Fruit fly (Drosophila melanogaster) whole organism, prepupa: Measurements from ENCODE around the gene Atg4b.

Experiments
- CG10669 ChIP-seq: fragments of 200-800 bp; sonication (Bioruptor generic); optimal IDR thresholded peaks from 3 replicates; lab custom pipeline; 2018; ENCODE audit warnings: missing biosample characterization, mild to moderate bottlenecking, missing genetic modification characterization, moderate library complexity
- CG11294 ChIP-seq: fragments of 200-800 bp; sonication (Bioruptor generic); IDR thresholded peaks from 2 replicates; pipeline ENCODE4 v1.3.6; 2022; ENCODE audit warnings: missing biosample characterization, missing genetic modification characterization
- CG6276 ChIP-seq: fragments of 200-800 bp; sonication (Bioruptor generic); optimal IDR thresholded peaks from 2 replicates; lab custom pipeline; 2017; ENCODE audit warnings: missing biosample characterization, mild to moderate bottlenecking, missing genetic modification characterization
- CG7368 ChIP-seq: fragments of 200-800 bp; sonication (Bioruptor generic); optimal IDR thresholded peaks from 3 replicates; lab custom pipeline; 2016; ENCODE audit warnings: missing biosample characterization, missing genetic modification characterization
- Lpt ChIP-seq: fragments of 200-800 bp; sonication (Bioruptor generic); optimal IDR thresholded peaks from 3 replicates; lab custom pipeline; 2016; ENCODE audit warnings: missing biosample characterization, missing genetic modification characterization
- Met ChIP-seq: fragments of 200-800 bp; sonication (Bioruptor generic); optimal IDR thresholded peaks from 3 replicates; lab custom pipeline; 2016; ENCODE audit warnings: missing biosample characterization, missing genetic modification characterization
- fd59A ChIP-seq: fragments of 200-800 bp; sonication (Bioruptor generic); optimal IDR thresholded peaks from 2 replicates; lab custom pipeline; 2017; ENCODE audit warnings: missing biosample characterization, mild to moderate bottlenecking, missing genetic modification characterization, missing genetic modification reagents
- fkh ChIP-seq: fragments of 200-800 bp; sonication (Bioruptor generic); optimal IDR thresholded peaks from 3 replicates; lab custom pipeline; 2017; ENCODE audit warnings: missing biosample characterization, mild to moderate bottlenecking, missing genetic modification characterization, moderate library complexity
- salr ChIP-seq, 2 experiments: fragments of 200-800 bp; sonication (Bioruptor generic); optimal IDR thresholded peaks; 3 replicates each; lab custom pipeline; 2016 to 2018; ENCODE audit warnings: missing biosample characterization in 2 of 2, missing genetic modification characterization in 2 of 2, mild to moderate bottlenecking in 1 of 2

dm6 chr3R:15393206-15393805, 36.6 kb upstream of the Atg4b start:
- TF ChIP-seq Met (GFP tag; lab: Kevin White, UChicago) = no peak
- TF ChIP-seq salr (GFP tag; optimal IDR thresholded peaks at IDR 0.05; lab: Kevin White, UChicago) = no peak
- no peak for TF ChIP-seq CG7368 (GFP tag; lab: Kevin White, UChicago)
- TF ChIP-seq fd59A (GFP tag; lab: Kevin White, UChicago) = no peak
- TF ChIP-seq Lpt = no peak
- no peak for TF ChIP-seq CG10669
- TF ChIP-seq CG11294 (GFP tag; lab: Robert Waterston, UW) = no peak
- TF ChIP-seq CG6276 (GFP tag; lab: Kevin White, UChicago) = no peak
- TF ChIP-seq fkh (GFP tag; lab: Kevin White, UChicago) = no peak
